Fruit fly (Drosophila melanogaster): Measurements from ENCODE around the gene dnt.

The dnt gene

dm6 chr2L:19313442-19313841, 49.6 kb downstream of the dnt start (continued):
- no peak for TF ChIP-seq nerfin-1 (tag; optimal IDR thresholded peaks at IDR 0.05)
- no peak for TF ChIP-seq schlank (tag; optimal IDR thresholded peaks at IDR 0.05)
- TF ChIP-seq trem (tag; optimal IDR thresholded peaks at IDR 0.05) = no peak
- TF ChIP-seq CG6791 (GFP tag; IDR thresholded peaks at IDR 0.05; ENCODE audit: partially characterized antibody) = 0 out of 3 replicates have a peak, but pooled peaks have one; percentile 48
- no peak for TF ChIP-seq Taf1 (GFP tag; IDR thresholded peaks at IDR 0.05)
- TF ChIP-seq Chrac-16 (GFP tag; optimal IDR thresholded peaks at IDR 0.05) = no peak
- no peak for TF ChIP-seq CG11093 (GFP tag; IDR thresholded peaks at IDR 0.05)
- TF ChIP-seq onecut (GFP tag; IDR thresholded peaks at IDR 0.05) = no peak
- no peak for TF ChIP-seq caup (GFP tag; optimal IDR thresholded peaks at IDR 0.05; ENCODE audit: severe bottlenecking)
- TF ChIP-seq kni (GFP tag; optimal IDR thresholded peaks at IDR 0.05) = peak; percentile 93
- no peak for TF ChIP-seq nau (GFP tag; optimal IDR thresholded peaks at IDR 0.05)
- TF ChIP-seq zen2 (GFP tag; IDR thresholded peaks at IDR 0.05; ENCODE audit: partially characterized antibody) = no peak
- no peak for TF ChIP-seq pan (optimal IDR thresholded peaks at IDR 0.05)
- no peak for TF ChIP-seq pan (GFP tag; optimal IDR thresholded peaks at IDR 0.05 in 1 of 2, IDR thresholded peaks at IDR 0.05 in 1 of 2)
- TF ChIP-seq grn (GFP tag; optimal IDR thresholded peaks at IDR 0.05) = no peak
- TF ChIP-seq NK7.1 (GFP tag; optimal IDR thresholded peaks at IDR 0.05) = no peak
- no peak for TF ChIP-seq CG18476 (GFP tag; optimal IDR thresholded peaks at IDR 0.05)
- TF ChIP-seq CG7271 (tag; optimal IDR thresholded peaks at IDR 0.05) = no peak
- TF ChIP-seq CG11247 (GFP tag; IDR thresholded peaks at IDR 0.05) = 0 out of 2 replicates have a peak, but pooled peaks have one; percentile 19
- no peak for TF ChIP-seq CG17912 (GFP tag; optimal IDR thresholded peaks at IDR 0.05)
- TF ChIP-seq org-1 (GFP tag; optimal IDR thresholded peaks at IDR 0.05) = no peak
- no peak for TF ChIP-seq CG1647 (GFP tag; optimal IDR thresholded peaks at IDR 0.05)
- TF ChIP-seq mirr (GFP tag; optimal IDR thresholded peaks at IDR 0.05) = no peak
- no peak for TF ChIP-seq CG2202 (tag; optimal IDR thresholded peaks at IDR 0.05)
- TF ChIP-seq CG7745 (tag; optimal IDR thresholded peaks at IDR 0.05) = peak; percentile 48
- TF ChIP-seq E2f2 (GFP tag; IDR thresholded peaks at IDR 0.05) = no peak
- TF ChIP-seq CG2116 (GFP tag; optimal IDR thresholded peaks at IDR 0.05) = no peak
- no peak for TF ChIP-seq CG43689 (GFP tag; IDR thresholded peaks at IDR 0.05)
- TF ChIP-seq vvl (GFP tag; IDR thresholded peaks at IDR 0.05) = peak; percentile 67; the same call in 1 of the 2 replicates
- TF ChIP-seq z (GFP tag; IDR thresholded peaks at IDR 0.05) = 0 out of 3 replicates have a peak, but pooled peaks have one; percentile 28
- TF ChIP-seq CG1603 (tag; optimal IDR thresholded peaks at IDR 0.05) = peak; percentile 5
- no peak for TF ChIP-seq Max (GFP tag; optimal IDR thresholded peaks at IDR 0.05)
- TF ChIP-seq CG10267 (tag; optimal IDR thresholded peaks at IDR 0.05) = no peak
- TF ChIP-seq gcm (GFP tag; optimal IDR thresholded peaks at IDR 0.05) = no peak
- no peak for TF ChIP-seq cwo (GFP tag; optimal IDR thresholded peaks at IDR 0.05)
- peak; percentile 1 for TF ChIP-seq CG15601 (tag; optimal IDR thresholded peaks at IDR 0.05)
- no peak for TF ChIP-seq CG3281 (GFP tag; optimal IDR thresholded peaks at IDR 0.05)
- 0 out of 2 replicates have a peak, but pooled peaks have one; percentile 47 for TF ChIP-seq aop (GFP tag; IDR thresholded peaks at IDR 0.05)
- no peak for TF ChIP-seq CG6654 (GFP tag; optimal IDR thresholded peaks at IDR 0.05)
- TF ChIP-seq CG17829 (tag; optimal IDR thresholded peaks at IDR 0.05) = no peak

- TF ChIP-seq hbn (GFP tag; IDR thresholded peaks at IDR 0.05; ENCODE audit: partially characterized antibody) (no peak), Drgx (GFP tag; IDR thresholded peaks at IDR 0.05) (peak; percentile 58; the same call in 1 of the 2 replicates), CG4730 (GFP tag; IDR thresholded peaks at IDR 0.05) (no peak)
These were observed 55.4 kb downstream of the dnt start for dm6 chr2L:19307641-19308040.

Measured in whole organism, embryonic.